Worm (Caenorhabditis elegans) whole organism, L2 larva: ENCODE measurements around the gene Y41E3.18.

ENCODE experiments used
- C34F6.9 ChIP-seq: fragments of 150-350 bp; optimal IDR thresholded peaks from 2 replicates; lab custom pipeline; 2014; ENCODE audit warnings: missing biosample characterization, missing genetic modification characterization
- F13H6.1 ChIP-seq: sonication (generic microtip); optimal IDR thresholded peaks from 2 replicates; lab custom pipeline; 2016; ENCODE audit warnings: missing genetic modification characterization, missing compliant biosample characterization
- R02D3.7 ChIP-seq: fragments of 150-350 bp; optimal IDR thresholded peaks from 2 replicates; lab custom pipeline; 2014; ENCODE audit warnings: missing biosample characterization, missing genetic modification characterization
- Y55F3AM.14 ChIP-seq: fragments of 200-800 bp; sonication (Bioruptor generic); optimal IDR thresholded peaks from 2 replicates; lab custom pipeline; 2018; ENCODE audit warnings: mild to moderate bottlenecking, missing genetic modification characterization, missing compliant biosample characterization
- ZK546.5 ChIP-seq: sonication (generic microtip); optimal IDR thresholded peaks from 2 replicates; lab custom pipeline; 2017; ENCODE audit warnings: missing biosample characterization, missing genetic modification characterization
- ama-1 ChIP-seq: fragments of 150-350 bp; optimal IDR thresholded peaks from 2 replicates; lab custom pipeline; 2018; ENCODE audit warnings: inconsistent platforms
- ceh-16 ChIP-seq: fragments of 150-350 bp; optimal IDR thresholded peaks from 2 replicates; lab custom pipeline; 2014; ENCODE audit warnings: missing biosample characterization, missing genetic modification characterization
- crh-2 ChIP-seq: sonication (generic microtip); optimal IDR thresholded peaks from 2 replicates; lab custom pipeline; 2017; ENCODE audit warnings: missing biosample characterization, missing genetic modification characterization
- dmd-4 ChIP-seq: sonication (generic microtip); optimal IDR thresholded peaks from 2 replicates; lab custom pipeline; 2017; ENCODE audit warnings: missing biosample characterization, missing genetic modification characterization
- egl-27 ChIP-seq: sonication (generic microtip); optimal IDR thresholded peaks from 3 replicates; lab custom pipeline; 2017; ENCODE audit warnings: missing biosample characterization, missing genetic modification reagents, missing genetic modification characterization
- elt-1 ChIP-seq: fragments of 150-350 bp; optimal IDR thresholded peaks from 2 replicates; lab custom pipeline; 2014; ENCODE audit warnings: missing biosample characterization, missing genetic modification characterization
- fos-1 ChIP-seq: fragments of 150-350 bp; optimal IDR thresholded peaks from 2 replicates; lab custom pipeline; 2014; ENCODE audit warnings: missing biosample characterization, missing genetic modification characterization
- gmeb-1 ChIP-seq: fragments of 150-350 bp; optimal IDR thresholded peaks from 2 replicates; lab custom pipeline; 2014; ENCODE audit warnings: missing biosample characterization, missing genetic modification characterization
- lin-11 ChIP-seq: fragments of 150-350 bp; sonication (generic microtip); optimal IDR thresholded peaks from 2 replicates; lab custom pipeline; 2014; ENCODE audit warnings: missing biosample characterization, missing genetic modification characterization, inconsistent platforms, mixed read lengths
- lin-13 ChIP-seq: fragments of 150-350 bp; optimal IDR thresholded peaks from 2 replicates; lab custom pipeline; 2014; ENCODE audit warnings: missing biosample characterization, missing genetic modification reagents, missing genetic modification characterization
- lin-39 ChIP-seq: fragments of 150-350 bp; optimal IDR thresholded peaks from 2 replicates; lab custom pipeline; 2014; ENCODE audit warnings: missing biosample characterization, missing genetic modification reagents, missing genetic modification characterization
- lsy-2 ChIP-seq, 2 experiments: fragments of 150-350 bp in 1 of 2; sonication (generic microtip) in 1 of 2; optimal IDR thresholded peaks; 2 replicates each; lab custom pipeline; 2014 to 2017; ENCODE audit warnings: missing biosample characterization in 2 of 2, missing genetic modification characterization in 2 of 2
- mab-5 ChIP-seq: fragments of 150-350 bp; optimal IDR thresholded peaks from 2 replicates; lab custom pipeline; 2014; ENCODE audit warnings: missing biosample characterization, missing genetic modification characterization
- mbf-1 ChIP-seq: sonication (generic microtip); optimal IDR thresholded peaks from 2 replicates; lab custom pipeline; 2017; ENCODE audit warnings: missing biosample characterization, missing genetic modification characterization
- mdl-1 ChIP-seq, 2 experiments: fragments of 150-350 bp in 1 of 2; sonication (generic microtip) in 1 of 2; optimal IDR thresholded peaks; 2 replicates each; lab custom pipeline; 2017; ENCODE audit warnings: missing biosample characterization in 2 of 2, missing genetic modification characterization in 2 of 2
- nhr-10 ChIP-seq: sonication (generic microtip); optimal IDR thresholded peaks from 2 replicates; lab custom pipeline; 2017; ENCODE audit warnings: missing biosample characterization, missing genetic modification characterization
- nhr-11 ChIP-seq: fragments of 150-350 bp; optimal IDR thresholded peaks from 2 replicates; lab custom pipeline; 2014; ENCODE audit warnings: missing biosample characterization, missing genetic modification characterization
- nhr-12 ChIP-seq: fragments of 150-350 bp; optimal IDR thresholded peaks from 2 replicates; lab custom pipeline; 2014; ENCODE audit warnings: missing biosample characterization, missing genetic modification characterization
- nhr-129 ChIP-seq: fragments of 150-350 bp; optimal IDR thresholded peaks from 2 replicates; lab custom pipeline; 2014; ENCODE audit warnings: missing biosample characterization, missing genetic modification characterization
- nhr-21 ChIP-seq: fragments of 150-350 bp; optimal IDR thresholded peaks from 2 replicates; lab custom pipeline; 2014; ENCODE audit warnings: missing biosample characterization, missing genetic modification characterization
- nhr-23 ChIP-seq: fragments of 150-350 bp; optimal IDR thresholded peaks from 2 replicates; lab custom pipeline; 2014; ENCODE audit warnings: missing biosample characterization, missing genetic modification reagents, missing genetic modification characterization
- nhr-25 ChIP-seq: fragments of 150-350 bp; sonication (generic microtip); optimal IDR thresholded peaks from 3 replicates; lab custom pipeline; 2014; ENCODE audit warnings: missing biosample characterization, missing genetic modification characterization
- nhr-6 ChIP-seq: fragments of 150-350 bp; optimal IDR thresholded peaks from 2 replicates; lab custom pipeline; 2014; ENCODE audit warnings: missing biosample characterization, missing genetic modification characterization
- nhr-77 ChIP-seq: fragments of 150-350 bp; optimal IDR thresholded peaks from 2 replicates; lab custom pipeline; 2014; ENCODE audit warnings: missing biosample characterization, missing genetic modification characterization
- sem-4 ChIP-seq: fragments of 150-350 bp; optimal IDR thresholded peaks from 2 replicates; lab custom pipeline; 2014; ENCODE audit warnings: missing biosample characterization, missing genetic modification reagents, missing genetic modification characterization
- sma-3 ChIP-seq: sonication (generic microtip); optimal IDR thresholded peaks from 2 replicates; lab custom pipeline; 2016; ENCODE audit warnings: missing genetic modification reagents, missing genetic modification characterization, missing compliant biosample characterization
- snpc-4 ChIP-seq: fragments of 150-350 bp; optimal IDR thresholded peaks from 2 replicates; lab custom pipeline; 2014; ENCODE audit warnings: missing biosample characterization, missing genetic modification characterization
- unc-39 ChIP-seq: fragments of 150-350 bp; optimal IDR thresholded peaks from 2 replicates; lab custom pipeline; 2014; ENCODE audit warnings: missing biosample characterization, missing genetic modification characterization
- unc-55 ChIP-seq: fragments of 150-350 bp; sonication (generic microtip); optimal IDR thresholded peaks from 3 replicates; lab custom pipeline; 2014; ENCODE audit warnings: missing biosample characterization, missing genetic modification reagents, missing genetic modification characterization
- zag-1 ChIP-seq: fragments of 150-350 bp; optimal IDR thresholded peaks from 2 replicates; lab custom pipeline; 2014; ENCODE audit warnings: missing biosample characterization, missing genetic modification characterization
- ztf-11 ChIP-seq: sonication (generic microtip); optimal IDR thresholded peaks from 2 replicates; lab custom pipeline; 2017; ENCODE audit warnings: missing biosample characterization, missing genetic modification characterization

Y41E3.18 gene

ce11 chrIV:15036974-15037373 is 28.6 kb downstream of the Y41E3.18 start, which contains the start of gene eef-1B.2:
TSS of gene eef-1B.2 (plus strand) at chrIV:15037331.
- TF ChIP-seq ceh-16 (tag; lab: Kevin White, UChicago) (no peak), F13H6.1 (tag; lab: Kevin White, UChicago) (peak; percentile 21), ztf-11 (no peak), gmeb-1 (tag; lab: Kevin White, UChicago) (peak; percentile 91), zag-1 (no peak), sma-3 (GFP tag; lab: Kevin White, UChicago) (peak; percentile 56), lin-11 (peak; percentile 35), nhr-25 (peak; percentile 53), Y55F3AM.14 (no peak), lin-13 (GFP tag; lab: Kevin White, UChicago) (peak; percentile 62), egl-27 (tag; lab: Kevin White, UChicago) (no peak), nhr-21 (tag; lab: Kevin White, UChicago) (peak; percentile 8), crh-2 (tag; lab: Kevin White, UChicago) (peak; percentile 59), ama-1 (lab: Kevin White, UChicago) (no peak), lin-39 (no peak), snpc-4 (tag; lab: Kevin White, UChicago) (peak; percentile 6), mab-5 (tag; lab: Kevin White, UChicago) (peak; percentile 10), sem-4 (peak; percentile 38), lsy-2 (tag; optimal IDR thresholded peaks at IDR 0.05; lab: Kevin White, UChicago) (peak; percentile 42 to 79), nhr-129 (tag; lab: Kevin White, UChicago) (peak; percentile 89), nhr-23 (tag; lab: Kevin White, UChicago) (no peak), unc-55 (GFP tag; lab: Kevin White, UChicago) (peak; percentile 79), C34F6.9 (tag; lab: Kevin White, UChicago) (peak; percentile 77), fos-1 (peak; percentile 15)
- TF ChIP-seq, all 48 proteins: peak for 16

- TF ChIP-seq egl-27 (tag; lab: Kevin White, UChicago) (no peak), nhr-10 (tag; lab: Kevin White, UChicago) (no peak), nhr-77 (no peak), lsy-2 (tag; optimal IDR thresholded peaks at IDR 0.05; lab: Kevin White, UChicago) (no peak), R02D3.7 (tag; lab: Kevin White, UChicago) (no peak), nhr-21 (tag; lab: Kevin White, UChicago) (no peak), dmd-4 (tag; lab: Kevin White, UChicago) (no peak), ama-1 (lab: Kevin White, UChicago) (no peak), elt-1 (tag; lab: Kevin White, UChicago) (no peak), fos-1 (no peak)
These were observed 36.0 kb downstream of the Y41E3.18 start for ce11 chrIV:15029565-15029964.

DNA sequence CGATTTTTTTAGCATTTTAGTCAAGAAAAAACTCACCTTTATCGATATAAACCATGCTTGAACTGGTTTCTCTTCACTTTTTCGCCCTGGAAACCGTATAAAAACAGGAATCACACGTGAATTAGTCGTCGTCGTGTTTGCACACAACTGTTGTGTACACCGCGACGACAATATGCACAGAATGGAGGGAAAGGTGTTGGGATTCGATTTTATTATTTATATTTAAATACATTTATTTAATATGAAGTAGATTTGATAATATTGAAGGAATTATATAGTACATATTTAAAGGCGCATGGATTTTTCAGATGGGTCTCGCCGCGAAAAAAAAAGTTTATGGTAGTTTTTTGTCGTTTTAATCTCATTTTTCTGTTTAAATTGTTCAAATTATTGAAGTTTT is 36.7 kb downstream of the Y41E3.18 start, which contains the start of gene Y41E3.8:
Gene Y41E3.8, minus strand, starts transcription at position 88 of the 400 bp plus-strand sequence.
- TF ChIP-seq snpc-4 (tag; lab: Kevin White, UChicago): no peak
- peak; percentile 16 for TF ChIP-seq C34F6.9 (tag; lab: Kevin White, UChicago)
- TF ChIP-seq sem-4: no peak
- peak; percentile 62 for TF ChIP-seq nhr-129 (tag; lab: Kevin White, UChicago)
- TF ChIP-seq nhr-11 (tag; lab: Kevin White, UChicago): no peak
- TF ChIP-seq gmeb-1 (tag; lab: Kevin White, UChicago): peak; percentile 55
- no peak for TF ChIP-seq dmd-4 (tag; lab: Kevin White, UChicago)
- TF ChIP-seq unc-55 (GFP tag; lab: Kevin White, UChicago): peak; percentile 35
- TF ChIP-seq Y55F3AM.14: no peak
- no peak for TF ChIP-seq nhr-10 (tag; lab: Kevin White, UChicago)
- peak; percentile 6 for TF ChIP-seq nhr-25
- peak; percentile 10 for TF ChIP-seq nhr-21 (tag; lab: Kevin White, UChicago)
- no peak for TF ChIP-seq ZK546.5 (tag; lab: Kevin White, UChicago)
- peak in 1 of 2 experiments; percentile 8 for TF ChIP-seq mdl-1 (tag; optimal IDR thresholded peaks at IDR 0.05; lab: Kevin White, UChicago)
- TF ChIP-seq lsy-2 (tag; optimal IDR thresholded peaks at IDR 0.05; lab: Kevin White, UChicago): peak in 1 of 2 experiments; percentile 54

- TF ChIP-seq R02D3.7 (tag; lab: Kevin White, UChicago) (no peak), lin-11 (no peak), nhr-12 (no peak), mbf-1 (tag; lab: Kevin White, UChicago) (no peak), nhr-6 (no peak), ama-1 (lab: Kevin White, UChicago) (no peak), nhr-77 (no peak), unc-39 (tag; lab: Kevin White, UChicago) (no peak), lsy-2 (tag; optimal IDR thresholded peaks at IDR 0.05; lab: Kevin White, UChicago) (no peak), sma-3 (GFP tag; lab: Kevin White, UChicago) (no peak), nhr-25 (no peak), egl-27 (tag; lab: Kevin White, UChicago) (no peak)
- TF ChIP-seq, all 48 proteins: peak for 0
These were observed 37.2 kb downstream of the Y41E3.18 start for ce11 chrIV:15028386-15028785.
